Fruit fly (Drosophila melanogaster) whole organism, larva: Measurements from ENCODE around the gene CRIF.

Experiments used
- noc ChIP-seq: fragments of 200-800 bp; sonication (Bioruptor generic); optimal IDR thresholded peaks from 3 replicates; lab custom pipeline; 2019; ENCODE audit warnings: missing biosample characterization, mild to moderate bottlenecking, missing genetic modification characterization, moderate library complexity

CRIF gene

dm6 chr3L:21568848-21569372, at the start of gene CRIF, which contains the start of gene SMC5:
Gene CRIF, minus strand, starts transcription at chr3L:21568898.
Gene SMC5, plus strand, starts transcription at chr3L:21569176.
- no peak for TF ChIP-seq noc (tag; lab: Kevin White, UChicago)

- no peak for TF ChIP-seq noc (tag; lab: Kevin White, UChicago)
Observed at dm6 chr3L:21617354-21617753, 48.7 kb upstream of the CRIF start, which contains the start of the genes S1P and CG11307. Gene S1P, minus strand, starts transcription at chr3L:21617376. Gene CG11307, plus strand, starts transcription at chr3L:21617623.

- no peak for TF ChIP-seq noc (tag; lab: Kevin White, UChicago)
Observed at dm6 chr3L:21610535-21610934, 41.8 kb upstream of the CRIF start.

dm6 chr3L:21604265-21604664, 35.6 kb upstream of the CRIF start:
- no peak for TF ChIP-seq noc (tag; lab: Kevin White, UChicago)

- TF ChIP-seq noc (tag; lab: Kevin White, UChicago), result no peak
Observed at dm6 chr3L:21602275-21602674, 33.6 kb upstream of the CRIF start.

- TF ChIP-seq noc (tag; lab: Kevin White, UChicago), result no peak
Observed at dm6 chr3L:21598337-21598736, 29.6 kb upstream of the CRIF start.

dm6 chr3L:21594408-21594807, 25.7 kb upstream of the CRIF start:
- no peak for TF ChIP-seq noc (tag; lab: Kevin White, UChicago)

dm6 chr3L:21591247-21591646, 22.5 kb upstream of the CRIF start:
- TF ChIP-seq noc (tag; lab: Kevin White, UChicago), result no peak

dm6 chr3L:21586528-21586927, 17.8 kb upstream of the CRIF start, which contains the start of gene TfAP-2:
Gene TfAP-2, plus strand, starts transcription at chr3L:21586828.
- no peak for TF ChIP-seq noc (tag; lab: Kevin White, UChicago)

dm6 chr3L:21585397-21585796, 16.7 kb upstream of the CRIF start:
- no peak for TF ChIP-seq noc (tag; lab: Kevin White, UChicago)

dm6 chr3L:21584683-21585082, 16.0 kb upstream of the CRIF start:
- TF ChIP-seq noc (tag; lab: Kevin White, UChicago), result no peak

dm6 chr3L:21581984-21582383, 13.3 kb upstream of the CRIF start:
- no peak for TF ChIP-seq noc (tag; lab: Kevin White, UChicago)

dm6 chr3L:21574296-21574745, 5.6 kb upstream of the CRIF start:
- TF ChIP-seq noc (tag; lab: Kevin White, UChicago), result no peak

dm6 chr3L:21573831-21574230, 5.1 kb upstream of the CRIF start, which contains the start of gene EMC10:
Gene EMC10, plus strand, starts transcription at chr3L:21574131.
- no peak for TF ChIP-seq noc (tag; lab: Kevin White, UChicago)

dm6 chr3L:21568254-21568653, 444 bp downstream of the CRIF start:
- no peak for TF ChIP-seq noc (tag; lab: Kevin White, UChicago)

dm6 chr3L:21565126-21565525, 3.6 kb downstream of the CRIF start, which contains the start of gene CG7634:
Gene CG7634, plus strand, starts transcription at chr3L:21565426.
- TF ChIP-seq noc (tag; lab: Kevin White, UChicago), result no peak

dm6 chr3L:21562081-21562480, 6.6 kb downstream of the CRIF start, which contains the start of gene CapaR:
Gene CapaR, minus strand, starts transcription at chr3L:21562181.
- TF ChIP-seq noc (tag; lab: Kevin White, UChicago), result no peak
